Worm (Caenorhabditis elegans) whole organism, L4 larva: ENCODE measurements around the gene ptp-3.

Experiments
- egl-27 ChIP-seq: sonication (generic microtip); optimal IDR thresholded peaks from 3 replicates; lab custom pipeline; 2017; ENCODE audit warnings: missing biosample characterization, missing genetic modification reagents, missing genetic modification characterization
- nhr-28 ChIP-seq: fragments of 150-350 bp; optimal IDR thresholded peaks from 2 replicates; lab custom pipeline; 2014; ENCODE audit warnings: missing biosample characterization, missing genetic modification characterization
- nhr-77 ChIP-seq: fragments of 150-350 bp; optimal IDR thresholded peaks from 2 replicates; lab custom pipeline; 2014; ENCODE audit warnings: missing biosample characterization, missing genetic modification characterization
- pha-4 ChIP-seq, 2 experiments: fragments of 150-350 bp in 1 of 2; fragments of 200-800 bp in 1 of 2; sonication (Bioruptor generic) in 1 of 2; IDR thresholded peaks in 1 of 2; optimal IDR thresholded peaks in 1 of 2; 2 replicates each; pipeline versions ENCODE4 v1.3.6 to Lab custom; 2014 to 2022; ENCODE audit warnings: missing genetic modification characterization in 2 of 2, missing genetic modification reagents in 2 of 2, missing biosample characterization in 1 of 2, missing compliant biosample characterization in 1 of 2

- TF ChIP-seq nhr-28 (tag; lab: Kevin White, UChicago) (no peak), pha-4 (GFP tag; IDR thresholded peaks at IDR 0.05; lab: Robert Waterston, UW) (no peak), pha-4 (tag; optimal IDR thresholded peaks at IDR 0.05; lab: Kevin White, UChicago) (no peak), egl-27 (tag; lab: Kevin White, UChicago) (no peak), nhr-77 (no peak)
Measured at ce11 chrII:11045872-11046271, 70.5 kb downstream of the ptp-3 start, which contains the start of gene col-83.
